Fruit fly (Drosophila melanogaster) whole organism, embryonic: Measurements from ENCODE around the gene Atg5.

ENCODE experiments used
- C15 ChIP-seq: fragments of 200-800 bp; sonication (Bioruptor generic); IDR thresholded peaks from 3 replicates; pipeline ENCODE4 v1.3.6; 2022; ENCODE audit warnings: missing biosample characterization, missing genetic modification characterization
- CG1024 ChIP-seq: fragments of 200-800 bp; sonication (Bioruptor generic); IDR thresholded peaks from 2 replicates; pipeline ENCODE4 v1.3.6; 2022; ENCODE audit warnings: missing biosample characterization, missing genetic modification characterization
- CG10366 ChIP-seq: fragments of 200-800 bp; sonication (Bioruptor generic); IDR thresholded peaks from 2 replicates; pipeline ENCODE4 v1.3.6; 2022; ENCODE audit warnings: missing biosample characterization, missing genetic modification characterization
- CG10565 ChIP-seq: fragments of 200-800 bp; sonication (Bioruptor generic); optimal IDR thresholded peaks from 3 replicates; lab custom pipeline; 2016; ENCODE audit warnings: missing biosample characterization, mild to moderate bottlenecking, missing genetic modification characterization
- CG11085 ChIP-seq: fragments of 200-800 bp; sonication (Bioruptor generic); IDR thresholded peaks from 2 replicates; pipeline ENCODE4 v1.3.6; 2022; ENCODE audit warnings: missing biosample characterization, missing genetic modification characterization
- CG11398 ChIP-seq: fragments of 200-800 bp; sonication (Bioruptor generic); optimal IDR thresholded peaks from 2 replicates; lab custom pipeline; 2016; ENCODE audit warnings: missing biosample characterization, missing genetic modification characterization
- CG11456 ChIP-seq: fragments of 200-800 bp; sonication (Bioruptor generic); IDR thresholded peaks from 3 replicates; pipeline ENCODE4 v1.3.6; 2022; ENCODE audit warnings: missing biosample characterization, missing genetic modification characterization
- CG11560 ChIP-seq: fragments of 200-800 bp; sonication (Bioruptor generic); IDR thresholded peaks from 3 replicates; pipeline ENCODE4 v1.3.6; 2022; ENCODE audit warnings: missing biosample characterization, missing genetic modification characterization
- CG12104 ChIP-seq: fragments of 200-800 bp; sonication (Bioruptor generic); optimal IDR thresholded peaks from 3 replicates; lab custom pipeline; 2016; ENCODE audit warnings: missing biosample characterization, missing genetic modification characterization
- CG12942 ChIP-seq: fragments of 200-800 bp; sonication (Bioruptor generic); optimal IDR thresholded peaks from 3 replicates; lab custom pipeline; 2016; ENCODE audit warnings: missing biosample characterization, missing genetic modification characterization
- CG13296 ChIP-seq: fragments of 200-800 bp; sonication (Bioruptor generic); optimal IDR thresholded peaks from 3 replicates; lab custom pipeline; 2018; ENCODE audit warnings: missing biosample characterization, mild to moderate bottlenecking, missing genetic modification characterization
- CG13624 ChIP-seq: fragments of 200-800 bp; sonication (Bioruptor generic); optimal IDR thresholded peaks from 2 replicates; lab custom pipeline; 2016; ENCODE audit warnings: missing biosample characterization, missing genetic modification characterization
- CG14710 ChIP-seq: fragments of 200-800 bp; sonication (Bioruptor generic); optimal IDR thresholded peaks from 3 replicates; lab custom pipeline; 2019; ENCODE audit warnings: missing biosample characterization, mild to moderate bottlenecking, missing genetic modification characterization, moderate library complexity
- CG16815 ChIP-seq: fragments of 200-800 bp; sonication (Bioruptor generic); optimal IDR thresholded peaks from 3 replicates; lab custom pipeline; 2017; ENCODE audit warnings: missing biosample characterization, mild to moderate bottlenecking, missing genetic modification characterization
- CG17802 ChIP-seq: fragments of 200-800 bp; sonication (Bioruptor generic); optimal IDR thresholded peaks from 2 replicates; lab custom pipeline; 2018; ENCODE audit warnings: missing biosample characterization, mild to moderate bottlenecking, missing genetic modification characterization, moderate library complexity
- CG1832 ChIP-seq: fragments of 200-800 bp; sonication (Bioruptor generic); optimal IDR thresholded peaks from 2 replicates; lab custom pipeline; 2017; ENCODE audit warnings: missing biosample characterization, mild to moderate bottlenecking, missing genetic modification characterization, inconsistent platforms
- CG2129 ChIP-seq: fragments of 200-800 bp; sonication (Bioruptor generic); IDR thresholded peaks from 2 replicates; pipeline ENCODE4 v1.3.6; 2022; ENCODE audit warnings: missing biosample characterization, missing genetic modification characterization; ENCODE audit not compliant: partially characterized antibody
- CG31388 ChIP-seq: fragments of 200-800 bp; sonication (Bioruptor generic); optimal IDR thresholded peaks from 2 replicates; lab custom pipeline; 2016; ENCODE audit warnings: missing biosample characterization, missing genetic modification characterization
- CG34224 ChIP-seq: fragments of 200-800 bp; sonication (Bioruptor generic); IDR thresholded peaks from 3 replicates; pipeline ENCODE4 v1.3.6; 2022; ENCODE audit warnings: missing biosample characterization, missing genetic modification characterization; ENCODE audit not compliant: partially characterized antibody
- CG42726 ChIP-seq: fragments of 200-800 bp; sonication (Bioruptor generic); IDR thresholded peaks from 2 replicates; pipeline ENCODE4 v1.3.6; 2022; ENCODE audit warnings: missing biosample characterization, missing genetic modification characterization; ENCODE audit not compliant: partially characterized antibody
- CG7556 ChIP-seq: fragments of 200-800 bp; sonication (Bioruptor generic); optimal IDR thresholded peaks from 2 replicates; lab custom pipeline; 2017; ENCODE audit warnings: missing biosample characterization, mild to moderate bottlenecking, missing genetic modification characterization
- CG8388 ChIP-seq: fragments of 200-800 bp; sonication (Bioruptor generic); optimal IDR thresholded peaks from 2 replicates; lab custom pipeline; 2019; ENCODE audit warnings: missing biosample characterization, mild to moderate bottlenecking, missing genetic modification characterization, moderate library complexity
- CoRest ChIP-seq: fragments of 200-800 bp; sonication (Bioruptor generic); optimal IDR thresholded peaks from 3 replicates; lab custom pipeline; 2018; ENCODE audit warnings: missing biosample characterization, mild to moderate bottlenecking, missing genetic modification characterization, moderate library complexity
- ERR ChIP-seq: fragments of 200-800 bp; sonication (Bioruptor generic); optimal IDR thresholded peaks from 2 replicates; lab custom pipeline; 2016; ENCODE audit warnings: missing biosample characterization, missing genetic modification characterization
- Hand ChIP-seq: fragments of 200-800 bp; sonication (Bioruptor generic); optimal IDR thresholded peaks from 2 replicates; lab custom pipeline; 2017; ENCODE audit warnings: mild to moderate bottlenecking, missing biosample characterization, missing genetic modification reagents, missing genetic modification characterization
- Nf-YC ChIP-seq: fragments of 200-800 bp; optimal IDR thresholded peaks from 3 replicates; lab custom pipeline; 2019; ENCODE audit warnings: missing biosample characterization, mild to moderate bottlenecking, missing genetic modification characterization, moderate library complexity
- Sox102F ChIP-seq: fragments of 200-800 bp; sonication (Bioruptor generic); optimal IDR thresholded peaks from 2 replicates; lab custom pipeline; 2018; ENCODE audit warnings: missing biosample characterization, mild to moderate bottlenecking, missing genetic modification characterization, moderate library complexity
- ab ChIP-seq: fragments of 200-800 bp; sonication (Bioruptor generic); optimal IDR thresholded peaks from 2 replicates; lab custom pipeline; 2016; ENCODE audit warnings: missing biosample characterization, missing genetic modification characterization
- ash1 ChIP-seq: fragments of 200-800 bp; sonication (Bioruptor generic); optimal IDR thresholded peaks from 2 replicates; lab custom pipeline; 2018; ENCODE audit warnings: missing biosample characterization, mild to moderate bottlenecking, missing genetic modification characterization
- ato ChIP-seq: fragments of 200-800 bp; sonication (Bioruptor generic); IDR thresholded peaks from 2 replicates; pipeline ENCODE4 v1.3.6; 2022; ENCODE audit warnings: missing biosample characterization, missing genetic modification characterization; ENCODE audit not compliant: partially characterized antibody
- bowl ChIP-seq: fragments of 200-800 bp; sonication (Bioruptor generic); IDR thresholded peaks from 2 replicates; pipeline ENCODE4 v1.3.6; 2022; ENCODE audit warnings: missing biosample characterization, missing genetic modification characterization
- croc ChIP-seq: fragments of 200-800 bp; sonication (Bioruptor generic); conservative IDR thresholded peaks from 3 replicates; pipeline ENCODE4 v1.3.6; 2022; ENCODE audit warnings: missing biosample characterization, missing genetic modification characterization
- gcm ChIP-seq: fragments of 200-800 bp; sonication (Bioruptor generic); optimal IDR thresholded peaks from 2 replicates; lab custom pipeline; 2019; ENCODE audit warnings: missing biosample characterization, mild to moderate bottlenecking, missing genetic modification characterization, moderate library complexity
- grn ChIP-seq: fragments of 200-800 bp; sonication (Bioruptor generic); optimal IDR thresholded peaks from 3 replicates; lab custom pipeline; 2017; ENCODE audit warnings: missing biosample characterization, missing genetic modification characterization
- her ChIP-seq: fragments of 200-800 bp; sonication (Bioruptor generic); optimal IDR thresholded peaks from 2 replicates; lab custom pipeline; 2016; ENCODE audit warnings: missing biosample characterization, missing genetic modification characterization
- lola ChIP-seq, 3 experiments: fragments of >200 bp in 2 of 3; fragments of 200-800 bp in 1 of 3; sonication (Bioruptor generic) in 1 of 3; optimal IDR thresholded peaks; 2 replicates each; lab custom pipeline; 2017 to 2019; ENCODE audit warnings: missing biosample characterization in 3 of 3, missing genetic modification characterization in 3 of 3, mild to moderate bottlenecking in 1 of 3, moderate library complexity in 1 of 3
- lov ChIP-seq, 2 experiments: fragments of 200-800 bp in 1 of 2; fragments of >200 bp in 1 of 2; sonication (Bioruptor generic) in 1 of 2; IDR thresholded peaks in 1 of 2; optimal IDR thresholded peaks in 1 of 2; 2 replicates in 1 of 2; 3 replicates in 1 of 2; pipeline versions ENCODE4 v1.3.6 to Lab custom; 2017 to 2022; ENCODE audit warnings: missing biosample characterization in 1 of 2, missing genetic modification characterization in 1 of 2
- otp ChIP-seq: fragments of 200-800 bp; sonication (Bioruptor generic); IDR thresholded peaks from 3 replicates; pipeline ENCODE4, ENCODE4 v1.3.6; 2022; ENCODE audit warnings: missing biosample characterization, missing genetic modification characterization
- ranshi ChIP-seq: fragments of 200-800 bp; sonication (Bioruptor generic); IDR thresholded peaks from 2 replicates; pipeline ENCODE4 v1.3.6; 2022; ENCODE audit warnings: missing biosample characterization, missing genetic modification characterization
- row ChIP-seq: fragments of 200-800 bp; sonication (Bioruptor generic); IDR thresholded peaks from 3 replicates; pipeline ENCODE4 v1.3.6; 2022; ENCODE audit warnings: missing biosample characterization, missing genetic modification characterization
- run ChIP-seq: fragments of 200-800 bp; sonication (Bioruptor generic); optimal IDR thresholded peaks from 3 replicates; lab custom pipeline; 2018; ENCODE audit warnings: missing biosample characterization, mild to moderate bottlenecking, missing genetic modification characterization
- sim ChIP-seq: fragments of 200-800 bp; sonication (Bioruptor generic); IDR thresholded peaks from 2 replicates; pipeline ENCODE4 v1.3.6; 2022; ENCODE audit warnings: missing biosample characterization, missing genetic modification characterization
- sob ChIP-seq: fragments of 200-800 bp; sonication (Bioruptor generic); IDR thresholded peaks from 2 replicates; pipeline ENCODE4 v1.3.6; 2022; ENCODE audit warnings: missing biosample characterization, missing genetic modification characterization
- tin ChIP-seq: fragments of 200-800 bp; sonication (Bioruptor generic); optimal IDR thresholded peaks from 3 replicates; lab custom pipeline; 2016; ENCODE audit warnings: missing biosample characterization, missing genetic modification characterization
- tio ChIP-seq: fragments of 200-800 bp; sonication (Bioruptor generic); optimal IDR thresholded peaks from 2 replicates; lab custom pipeline; 2017; ENCODE audit warnings: missing biosample characterization, missing genetic modification characterization, inconsistent platforms
- twi ChIP-seq: fragments of 200-800 bp; optimal IDR thresholded peaks from 2 replicates; lab custom pipeline; 2019; ENCODE audit warnings: missing biosample characterization, mild to moderate bottlenecking, missing genetic modification characterization, moderate library complexity
- zfh2 ChIP-seq: fragments of 200-800 bp; sonication (Bioruptor generic); optimal IDR thresholded peaks from 2 replicates; lab custom pipeline; 2016; ENCODE audit warnings: missing biosample characterization, missing genetic modification characterization

The Atg5 gene

DNA sequence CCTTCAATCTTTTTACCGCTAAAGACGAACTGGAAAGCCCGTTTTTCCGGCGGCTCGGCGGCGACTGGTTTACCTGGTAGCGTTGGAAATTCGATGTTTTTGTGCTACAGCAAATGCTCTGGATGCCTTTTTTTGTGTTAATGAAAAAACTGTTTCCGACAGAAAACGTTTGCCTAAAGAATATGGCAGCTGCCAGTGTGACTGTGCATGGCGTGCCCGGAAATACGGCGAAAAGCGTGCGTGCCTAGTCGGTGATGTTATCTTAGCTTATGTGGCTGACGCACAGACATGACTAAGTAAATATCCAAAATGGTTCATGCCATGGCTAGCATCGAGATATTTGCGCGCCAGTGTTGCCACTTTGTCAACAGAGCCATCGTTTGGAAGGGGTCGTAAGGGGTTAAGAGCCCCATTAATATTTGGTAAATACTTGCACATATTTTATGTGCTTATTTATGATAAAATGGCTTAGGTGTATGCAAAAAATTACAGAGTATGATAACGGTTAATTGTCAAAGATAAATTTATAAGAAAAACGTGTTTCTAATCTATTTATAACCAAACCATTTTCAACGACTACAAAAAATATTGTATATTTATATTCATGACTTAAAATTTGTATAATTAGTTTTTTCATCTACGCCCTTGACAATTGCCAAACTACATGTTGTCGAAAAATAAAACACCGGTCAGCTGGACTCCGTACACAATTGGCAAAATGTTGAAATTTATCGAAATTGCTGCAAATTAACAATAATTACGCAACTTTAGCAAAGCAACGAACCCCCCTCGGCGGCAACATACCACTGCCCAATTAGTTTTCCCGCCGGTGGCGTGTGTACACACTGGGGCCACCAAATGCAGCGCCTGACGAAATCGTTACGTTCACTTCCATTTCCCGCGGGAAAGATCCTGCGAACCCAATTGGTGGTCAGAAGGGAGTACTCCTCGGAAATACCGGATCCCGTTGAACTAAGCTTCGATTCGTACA is 37.3 kb downstream of the Atg5 start, which contains the start of gene CG2059 (continued):
- TF ChIP-seq CG13624 (GFP tag; lab: Kevin White, UChicago) (peak; percentile 26), sim (GFP tag; lab: Robert Waterston, UW) (no peak), gcm (no peak), CG1024 (GFP tag; lab: Robert Waterston, UW) (0 out of 2 replicates have a peak, but pooled peaks have one; percentile 27), lola (GFP tag; optimal IDR thresholded peaks at IDR 0.05; lab: Kevin White, UChicago) (no peak), CG8388 (no peak), CG11085 (GFP tag; lab: Robert Waterston, UW) (peak; percentile 42), CG1832 (GFP tag; lab: Kevin White, UChicago) (no peak), CoRest (tag; lab: Kevin White, UChicago) (peak; percentile 49), CG42726 (GFP tag; lab: Robert Waterston, UW) (peak; percentile 57), Hand (GFP tag; lab: Kevin White, UChicago) (peak; percentile 18), CG11398 (GFP tag; lab: Kevin White, UChicago) (peak; percentile 61), ato (GFP tag; lab: Robert Waterston, UW) (no peak), ash1 (GFP tag; lab: Kevin White, UChicago) (peak; percentile 23), ranshi (GFP tag; lab: Robert Waterston, UW) (peak; percentile 22; the same call in 1 of the 2 replicates), C15 (no peak), croc (GFP tag; lab: Robert Waterston, UW) (0 out of 3 replicates have a peak, but pooled peaks have one; percentile 36), CG7556 (GFP tag; lab: Kevin White, UChicago) (peak; percentile 47), Nf-YC (tag; lab: Kevin White, UChicago) (peak; percentile 17), CG17802 (tag; lab: Kevin White, UChicago) (peak; percentile 60), twi (no peak), row (GFP tag; lab: Robert Waterston, UW) (peak; percentile 85), CG11456 (GFP tag; lab: Robert Waterston, UW) (peak; percentile 74; the same call in 2 of the 3 replicates), CG12942 (peak; percentile 39), tin (GFP tag; lab: Kevin White, UChicago) (peak; percentile 10), CG10565 (GFP tag; lab: Kevin White, UChicago) (no peak), Sox102F (GFP tag; lab: Kevin White, UChicago) (no peak), CG31388 (GFP tag; lab: Kevin White, UChicago) (no peak), otp (0 out of 3 replicates have a peak, but pooled peaks have one; percentile 42), grn (peak; percentile 1), CG13296 (GFP tag; lab: Kevin White, UChicago) (no peak), CG16815 (peak; percentile 8), her (GFP tag; lab: Kevin White, UChicago) (peak; percentile 65), zfh2 (peak; percentile 67), CG14710 (tag; lab: Kevin White, UChicago) (peak; percentile 99), bowl (GFP tag; lab: Robert Waterston, UW) (no peak), ERR (GFP tag; lab: Kevin White, UChicago) (no peak), sob (GFP tag; lab: Robert Waterston, UW) (peak; percentile 75), CG12104 (GFP tag; lab: Kevin White, UChicago) (peak; percentile 59), lov (optimal IDR thresholded peaks at IDR 0.05; lab: Kevin White, UChicago) (no peak), lov (GFP tag; IDR thresholded peaks at IDR 0.05; lab: Robert Waterston, UW) (peak; percentile 68; the same call in 1 of the 3 replicates), CG10366 (GFP tag; lab: Robert Waterston, UW) (peak; percentile 47), CG2129 (no peak), run (tag; lab: Kevin White, UChicago) (no peak), CG11560 (tag; lab: Robert Waterston, UW) (peak; percentile 65; the same call in 2 of the 3 replicates), CG34224 (GFP tag; lab: Robert Waterston, UW) (no peak), ab (GFP tag; lab: Kevin White, UChicago) (no peak), tio (GFP tag; lab: Kevin White, UChicago) (no peak)
